Worm (Caenorhabditis elegans) whole organism, L4 larva: ENCODE measurements around the gene nduf-9.

Source experiments
- D1046.2 ChIP-seq: fragments of 200-800 bp; sonication (Bioruptor generic); IDR thresholded peaks from 2 replicates; pipeline ENCODE4 v1.3.6; 2022; ENCODE audit warnings: missing genetic modification characterization, missing compliant biosample characterization
- F26F4.8 ChIP-seq: fragments of 200-800 bp; sonication (Bioruptor generic); conservative IDR thresholded peaks from 2 replicates; pipeline ENCODE4 v1.3.6; 2022; ENCODE audit warnings: missing genetic modification characterization, missing compliant biosample characterization
- F37D6.2 ChIP-seq: sonication (generic microtip); optimal IDR thresholded peaks from 2 replicates; lab custom pipeline; 2016; ENCODE audit warnings: mild to moderate bottlenecking, missing genetic modification characterization, missing compliant biosample characterization
- Y48G9A.11 ChIP-seq: fragments of 200-800 bp; sonication (Bioruptor generic); IDR thresholded peaks from 2 replicates; pipeline ENCODE4 v1.3.6; 2022; ENCODE audit warnings: missing genetic modification reagents, missing genetic modification characterization, missing compliant biosample characterization
- Y5F2A.4 ChIP-seq: fragments of 200-800 bp; sonication (Bioruptor generic); optimal IDR thresholded peaks from 2 replicates; lab custom pipeline; 2018; ENCODE audit warnings: mild to moderate bottlenecking, missing genetic modification characterization, missing compliant biosample characterization
- Y75B8A.6 ChIP-seq: fragments of 200-800 bp; sonication (Bioruptor generic); IDR thresholded peaks from 2 replicates; pipeline ENCODE4 v1.3.6; 2022; ENCODE audit warnings: missing genetic modification reagents, missing genetic modification characterization, missing compliant biosample characterization
- ZK337.2 ChIP-seq: fragments of 200-800 bp; sonication (Bioruptor generic); IDR thresholded peaks from 2 replicates; pipeline ENCODE4 v1.3.6; 2022; ENCODE audit warnings: missing genetic modification reagents, missing genetic modification characterization, missing compliant biosample characterization
- aly-2 ChIP-seq: sonication (generic microtip); optimal IDR thresholded peaks from 2 replicates; lab custom pipeline; 2018; ENCODE audit warnings: missing biosample characterization, missing genetic modification characterization
- ama-1 ChIP-seq: fragments of 150-350 bp; optimal IDR thresholded peaks from 2 replicates; lab custom pipeline; 2014; ENCODE audit warnings: inconsistent platforms, mixed read lengths
- attf-4 ChIP-seq: sonication (generic microtip); optimal IDR thresholded peaks from 3 replicates; lab custom pipeline; 2017; ENCODE audit warnings: missing biosample characterization, missing genetic modification characterization
- ceh-28 ChIP-seq: fragments of 150-350 bp; optimal IDR thresholded peaks from 2 replicates; lab custom pipeline; 2014; ENCODE audit warnings: missing biosample characterization, missing genetic modification reagents, missing genetic modification characterization
- ces-1 ChIP-seq: fragments of 150-350 bp; sonication (generic microtip); optimal IDR thresholded peaks from 4 replicates; lab custom pipeline; 2014; ENCODE audit warnings: missing biosample characterization, missing genetic modification reagents, missing genetic modification characterization
- daf-12 ChIP-seq: fragments of 150-350 bp; optimal IDR thresholded peaks from 2 replicates; lab custom pipeline; 2014; ENCODE audit warnings: missing biosample characterization, missing genetic modification reagents, missing genetic modification characterization
- daf-16 ChIP-seq, 3 experiments: sonication (generic microtip); optimal IDR thresholded peaks; 2 replicates each; lab custom pipeline; 2016 to 2017; ENCODE audit warnings: missing genetic modification characterization in 3 of 3, missing genetic modification reagents in 3 of 3, mild to moderate bottlenecking in 2 of 3, missing compliant biosample characterization in 2 of 3, missing biosample characterization in 1 of 3, moderate library complexity in 1 of 3
- daf-19 ChIP-seq: fragments of 200-800 bp; sonication (Bioruptor generic); conservative IDR thresholded peaks from 2 replicates; pipeline ENCODE4 v1.3.6; 2022; ENCODE audit warnings: missing genetic modification characterization, missing compliant biosample characterization
- dve-1 ChIP-seq: sonication (generic microtip); optimal IDR thresholded peaks from 2 replicates; lab custom pipeline; 2017; ENCODE audit warnings: antibody characterized with exemption, mild to moderate bottlenecking, missing genetic modification characterization, missing compliant biosample characterization; ENCODE audit not compliant: insufficient read depth
- egl-43 ChIP-seq: fragments of 200-800 bp; sonication (Bioruptor generic); IDR thresholded peaks from 2 replicates; pipeline ENCODE4 v1.3.6; 2022; ENCODE audit warnings: missing genetic modification reagents, missing genetic modification characterization, missing compliant biosample characterization
- fkh-10 ChIP-seq: fragments of 150-350 bp; optimal IDR thresholded peaks from 2 replicates; lab custom pipeline; 2014; ENCODE audit warnings: missing biosample characterization, missing genetic modification reagents, missing genetic modification characterization
- hlh-30 ChIP-seq: sonication (generic microtip); optimal IDR thresholded peaks from 2 replicates; lab custom pipeline; 2017; ENCODE audit warnings: antibody characterized with exemption, mild to moderate bottlenecking, missing genetic modification characterization, missing compliant biosample characterization; ENCODE audit not compliant: insufficient read depth
- jun-1 ChIP-seq: fragments of 150-350 bp; optimal IDR thresholded peaks from 2 replicates; lab custom pipeline; 2014; ENCODE audit warnings: missing biosample characterization, missing genetic modification reagents, missing genetic modification characterization
- lim-7 ChIP-seq: fragments of 200-800 bp; sonication (Bioruptor generic); IDR thresholded peaks from 2 replicates; pipeline ENCODE4 v1.3.6; 2022; ENCODE audit warnings: missing genetic modification characterization, missing compliant biosample characterization
- lin-1 ChIP-seq: fragments of 200-800 bp; sonication (Bioruptor generic); IDR thresholded peaks from 2 replicates; pipeline ENCODE4 v1.3.6; 2022; ENCODE audit warnings: missing genetic modification reagents, missing genetic modification characterization, missing compliant biosample characterization
- lin-38 ChIP-seq: fragments of 200-800 bp; sonication (Bioruptor generic); IDR thresholded peaks from 2 replicates; pipeline ENCODE4 v1.3.6; 2022; ENCODE audit warnings: missing genetic modification reagents, missing genetic modification characterization, missing compliant biosample characterization
- lin-39 ChIP-seq: fragments of 150-350 bp; optimal IDR thresholded peaks from 2 replicates; lab custom pipeline; 2014; ENCODE audit warnings: missing biosample characterization, missing genetic modification reagents, missing genetic modification characterization
- madf-5 ChIP-seq, 2 experiments: fragments of 200-800 bp; sonication (Bioruptor generic); IDR thresholded peaks; 2 replicates each; pipeline ENCODE4 v1.3.6; 2022; ENCODE audit warnings: missing compliant biosample characterization in 2 of 2, missing genetic modification characterization in 2 of 2
- mdl-1 ChIP-seq, 2 experiments: fragments of 150-350 bp in 1 of 2; sonication (generic microtip) in 1 of 2; optimal IDR thresholded peaks; 2 replicates each; lab custom pipeline; 2014 to 2017; ENCODE audit warnings: missing biosample characterization in 2 of 2, missing genetic modification characterization in 2 of 2
- mdt-29 ChIP-seq: fragments of 200-800 bp; sonication (Bioruptor generic); IDR thresholded peaks from 2 replicates; pipeline ENCODE4 v1.3.6; 2022; ENCODE audit warnings: missing genetic modification reagents, missing genetic modification characterization, missing compliant biosample characterization
- mes-2 ChIP-seq: sonication (generic microtip); optimal IDR thresholded peaks from 2 replicates; lab custom pipeline; 2016; ENCODE audit warnings: missing genotype, mild to moderate bottlenecking, missing genetic modification characterization, missing compliant biosample characterization; ENCODE audit not compliant: poor library complexity, severe bottlenecking
- nhr-237 ChIP-seq: sonication (generic microtip); optimal IDR thresholded peaks from 2 replicates; lab custom pipeline; 2017; ENCODE audit warnings: missing biosample characterization, missing genetic modification characterization
- nhr-28 ChIP-seq: fragments of 150-350 bp; optimal IDR thresholded peaks from 2 replicates; lab custom pipeline; 2014; ENCODE audit warnings: missing biosample characterization, missing genetic modification characterization
- nhr-41 ChIP-seq: fragments of 200-800 bp; sonication (Bioruptor generic); IDR thresholded peaks from 2 replicates; pipeline ENCODE4 v1.3.6; 2022; ENCODE audit warnings: missing genetic modification reagents, missing genetic modification characterization, missing compliant biosample characterization
- nhr-48 ChIP-seq: sonication (generic microtip); optimal IDR thresholded peaks from 2 replicates; lab custom pipeline; 2016; ENCODE audit warnings: mild to moderate bottlenecking, missing genetic modification characterization, missing compliant biosample characterization
- nhr-76 ChIP-seq: fragments of 150-350 bp; optimal IDR thresholded peaks from 2 replicates; lab custom pipeline; 2014; ENCODE audit warnings: missing biosample characterization, missing genetic modification characterization
- pqm-1 ChIP-seq: sonication (generic microtip); optimal IDR thresholded peaks from 2 replicates; lab custom pipeline; 2017; ENCODE audit warnings: missing biosample characterization, missing genetic modification characterization
- rbr-2 ChIP-seq: sonication (generic microtip); optimal IDR thresholded peaks from 2 replicates; lab custom pipeline; 2016; ENCODE audit warnings: missing genotype, missing genetic modification characterization, missing compliant biosample characterization
- saeg-2 ChIP-seq: fragments of 200-800 bp; sonication (Bioruptor generic); IDR thresholded peaks from 2 replicates; pipeline ENCODE4 v1.3.6; 2022; ENCODE audit warnings: missing genetic modification reagents, missing genetic modification characterization, missing compliant biosample characterization
- skn-1 ChIP-seq: fragments of 150-350 bp; optimal IDR thresholded peaks from 2 replicates; lab custom pipeline; 2014; ENCODE audit warnings: missing biosample characterization, missing genetic modification characterization
- snpc-1.2 ChIP-seq: fragments of 200-800 bp; sonication (Bioruptor generic); IDR thresholded peaks from 2 replicates; pipeline ENCODE4 v1.3.6; 2022; ENCODE audit warnings: missing genetic modification reagents, missing genetic modification characterization, missing compliant biosample characterization
- spr-1 ChIP-seq: sonication (generic microtip); optimal IDR thresholded peaks from 2 replicates; lab custom pipeline; 2016; ENCODE audit warnings: mild to moderate bottlenecking, missing genetic modification characterization, missing compliant biosample characterization
- spr-3 ChIP-seq: fragments of 200-800 bp; sonication (Bioruptor generic); optimal IDR thresholded peaks from 2 replicates; lab custom pipeline; 2018; ENCODE audit warnings: mild to moderate bottlenecking, missing genetic modification characterization, missing compliant biosample characterization
- unc-130 ChIP-seq: sonication (generic microtip); optimal IDR thresholded peaks from 2 replicates; lab custom pipeline; 2016; ENCODE audit warnings: missing genetic modification reagents, missing genetic modification characterization, missing compliant biosample characterization
- unc-39 ChIP-seq: sonication (generic microtip); optimal IDR thresholded peaks from 2 replicates; lab custom pipeline; 2017; ENCODE audit warnings: missing biosample characterization, missing genetic modification characterization
- unc-62 ChIP-seq, 3 experiments: fragments of 150-350 bp in 1 of 3; sonication (generic microtip); optimal IDR thresholded peaks in 2 of 3; peaks in 1 of 3; 1 replicate in 1 of 3; 2 replicates in 2 of 3; lab custom pipeline; 2014 to 2017; ENCODE audit warnings: missing biosample characterization in 3 of 3, missing genetic modification characterization in 3 of 3, missing genetic modification reagents in 3 of 3, missing genotype in 1 of 3
- vab-7 ChIP-seq: fragments of 200-800 bp; sonication (Bioruptor generic); IDR thresholded peaks from 2 replicates; pipeline ENCODE4 v1.3.6; 2022; ENCODE audit warnings: missing genetic modification reagents, missing genetic modification characterization, missing compliant biosample characterization
- zip-11 ChIP-seq: fragments of 200-800 bp; sonication (Bioruptor generic); IDR thresholded peaks from 2 replicates; pipeline ENCODE4 v1.3.6; 2022; ENCODE audit warnings: missing genetic modification characterization, missing compliant biosample characterization
- zip-2 ChIP-seq: fragments of 150-350 bp; optimal IDR thresholded peaks from 2 replicates; lab custom pipeline; 2014; ENCODE audit warnings: missing biosample characterization, missing genetic modification characterization

nduf-9 gene

ce11 chrIII:3279304-3279703, 30.9 kb upstream of the nduf-9 start (continued):
- TF ChIP-seq Y75B8A.6 (GFP tag; lab: Robert Waterston, UW) (no peak), D1046.2 (no peak), nhr-48 (tag; lab: Kevin White, UChicago) (peak; percentile 31), egl-43 (no peak), ceh-28 (tag; lab: Kevin White, UChicago) (no peak), F26F4.8 (no peak), lin-38 (GFP tag; lab: Robert Waterston, UW) (peak; percentile 70), jun-1 (tag; lab: Kevin White, UChicago) (peak; percentile 27), zip-2 (no peak), daf-19 (no peak), nhr-237 (tag; lab: Kevin White, UChicago) (no peak), nhr-28 (tag; lab: Kevin White, UChicago) (peak; percentile 60), daf-16 (GFP tag; optimal IDR thresholded peaks at IDR 0.05; lab: Kevin White, UChicago) (peak in 1 of 2 experiments; percentile 18), daf-16 (tag; optimal IDR thresholded peaks at IDR 0.05; lab: Kevin White, UChicago) (peak; percentile 51), daf-12 (tag; lab: Kevin White, UChicago) (no peak), pqm-1 (tag; lab: Kevin White, UChicago) (no peak), ama-1 (no peak), mes-2 (peak; percentile 48), Y5F2A.4 (GFP tag; lab: Kevin White, UChicago) (no peak), rbr-2 (peak; percentile 37), ces-1 (GFP tag; lab: Kevin White, UChicago) (no peak), saeg-2 (GFP tag; lab: Robert Waterston, UW) (no peak), hlh-30 (tag; lab: Kevin White, UChicago) (peak; percentile 77), skn-1 (no peak), nhr-41 (no peak), spr-1 (no peak), unc-130 (no peak), ZK337.2 (GFP tag; lab: Robert Waterston, UW) (no peak), dve-1 (peak; percentile 91), zip-11 (GFP tag; lab: Robert Waterston, UW) (no peak), madf-5 (GFP tag; IDR thresholded peaks at IDR 0.05; lab: Robert Waterston, UW) (no peak), mdt-29 (no peak), attf-4 (tag; lab: Kevin White, UChicago) (no peak), vab-7 (GFP tag; lab: Robert Waterston, UW) (no peak), mdl-1 (tag; optimal IDR thresholded peaks at IDR 0.05; lab: Kevin White, UChicago) (peak in 1 of 2 experiments; percentile 49), lim-7 (GFP tag; lab: Robert Waterston, UW) (no peak), unc-39 (tag; lab: Kevin White, UChicago) (no peak)

DNA sequence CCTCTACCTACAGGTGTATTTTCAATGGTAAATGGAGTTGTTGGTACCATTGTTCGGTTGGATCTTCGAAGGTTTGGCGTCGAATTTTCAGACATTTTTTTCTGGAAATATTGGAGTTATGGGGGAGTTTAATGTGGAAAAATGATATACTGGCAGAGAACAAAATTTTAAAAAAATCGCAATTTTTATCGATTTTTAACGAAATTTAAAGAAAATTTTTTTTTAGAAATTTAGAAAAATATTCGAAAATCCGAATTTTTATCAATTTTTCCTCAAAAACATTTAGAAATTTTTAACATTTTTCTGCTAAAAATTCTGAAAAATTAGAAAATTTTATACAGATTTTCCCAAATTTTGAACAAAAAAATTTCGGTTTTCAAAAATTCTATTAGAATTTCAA, 30.2 kb upstream of the nduf-9 start, which contains the start of gene Y53G8AM.8:
Gene Y53G8AM.8 (minus strand): TSS at position 101 of the 400 bp plus-strand sequence.
- TF ChIP-seq ZK337.2 (GFP tag; lab: Robert Waterston, UW): no peak
- no peak for TF ChIP-seq spr-3 (GFP tag; lab: Kevin White, UChicago)
- no peak for TF ChIP-seq mdl-1 (tag; optimal IDR thresholded peaks at IDR 0.05; lab: Kevin White, UChicago)
- no peak for TF ChIP-seq lin-1
- no peak for TF ChIP-seq aly-2
- TF ChIP-seq fkh-10 (GFP tag; lab: Kevin White, UChicago): no peak
- TF ChIP-seq F37D6.2: no peak
- no peak for TF ChIP-seq nhr-76 (tag; lab: Kevin White, UChicago)
- no peak for TF ChIP-seq snpc-1.2 (GFP tag; lab: Robert Waterston, UW)
- TF ChIP-seq lin-39 (tag; lab: Kevin White, UChicago): no peak
- TF ChIP-seq Y48G9A.11 (GFP tag; lab: Robert Waterston, UW): no peak
- no peak for TF ChIP-seq unc-62 (GFP tag; optimal IDR thresholded peaks at IDR 0.05 in 1 of 2; lab: Kevin White, UChicago)
- no peak for TF ChIP-seq unc-62 (tag; optimal IDR thresholded peaks at IDR 0.05; lab: Kevin White, UChicago)
